Fruit fly (Drosophila melanogaster) whole organism, prepupa: Measurements from ENCODE around the gene RpS4.
A peak's percentile ranks its signal among the peaks of the same experiment; 100 is the strongest.

Source experiments
- Blimp-1 ChIP-seq: fragments of 200-800 bp; sonication (Bioruptor generic); optimal IDR thresholded peaks from 3 replicates; lab custom pipeline; 2017; ENCODE audit warnings: missing biosample characterization, missing genetic modification characterization, mild to moderate bottlenecking, moderate library complexity, missing genetic modification reagents
- CG10669 ChIP-seq: fragments of 200-800 bp; sonication (Bioruptor generic); optimal IDR thresholded peaks from 3 replicates; lab custom pipeline; 2018; ENCODE audit warnings: missing biosample characterization, mild to moderate bottlenecking, missing genetic modification characterization, moderate library complexity
- CG11294 ChIP-seq: fragments of 200-800 bp; sonication (Bioruptor generic); IDR thresholded peaks from 2 replicates; pipeline ENCODE4 v1.3.6; 2022; ENCODE audit warnings: missing biosample characterization, missing genetic modification characterization
- CG11762 ChIP-seq: fragments of 200-800 bp; sonication (Bioruptor generic); optimal IDR thresholded peaks from 3 replicates; lab custom pipeline; 2016; ENCODE audit warnings: missing biosample characterization, missing genetic modification characterization; ENCODE audit not compliant: insufficient read depth
- CG11902 ChIP-seq: fragments of 200-800 bp; sonication (Bioruptor generic); optimal IDR thresholded peaks from 3 replicates; lab custom pipeline; 2016; ENCODE audit warnings: missing biosample characterization, missing genetic modification characterization
- CG15336 ChIP-seq: fragments of 200-800 bp; sonication (Bioruptor generic); IDR thresholded peaks from 2 replicates; pipeline ENCODE4 v1.3.6; 2022; ENCODE audit warnings: missing biosample characterization, missing genetic modification characterization
- CG1621 ChIP-seq: fragments of 200-800 bp; sonication (Bioruptor generic); optimal IDR thresholded peaks from 3 replicates; lab custom pipeline; 2018; ENCODE audit warnings: missing biosample characterization, mild to moderate bottlenecking, missing genetic modification characterization
- CG3032 ChIP-seq: fragments of 200-800 bp; optimal IDR thresholded peaks from 2 replicates; lab custom pipeline; 2019; ENCODE audit warnings: missing biosample characterization, mild to moderate bottlenecking, missing genetic modification characterization, moderate library complexity
- CG34406 ChIP-seq: fragments of 200-800 bp; sonication (Bioruptor generic); optimal IDR thresholded peaks from 3 replicates; lab custom pipeline; 2016; ENCODE audit warnings: missing biosample characterization, missing genetic modification characterization
- CG3919 ChIP-seq: fragments of 200-800 bp; sonication (Bioruptor generic); optimal IDR thresholded peaks from 3 replicates; lab custom pipeline; 2016; ENCODE audit warnings: missing biosample characterization, missing genetic modification characterization
- CG4318 ChIP-seq: fragments of 200-800 bp; sonication (Bioruptor generic); optimal IDR thresholded peaks from 3 replicates; lab custom pipeline; 2017; ENCODE audit warnings: missing biosample characterization, mild to moderate bottlenecking, missing genetic modification characterization
- CG6276 ChIP-seq: fragments of 200-800 bp; sonication (Bioruptor generic); optimal IDR thresholded peaks from 2 replicates; lab custom pipeline; 2017; ENCODE audit warnings: missing biosample characterization, mild to moderate bottlenecking, missing genetic modification characterization
- CG6792 ChIP-seq: fragments of 200-800 bp; sonication (Bioruptor generic); optimal IDR thresholded peaks from 3 replicates; lab custom pipeline; 2016; ENCODE audit warnings: missing biosample characterization, missing genetic modification characterization
- CG6854 ChIP-seq: fragments of 200-800 bp; sonication (Bioruptor generic); optimal IDR thresholded peaks from 2 replicates; lab custom pipeline; 2017; ENCODE audit warnings: missing biosample characterization, mild to moderate bottlenecking, missing genetic modification characterization
- CG7368 ChIP-seq: fragments of 200-800 bp; sonication (Bioruptor generic); optimal IDR thresholded peaks from 3 replicates; lab custom pipeline; 2016; ENCODE audit warnings: missing biosample characterization, missing genetic modification characterization
- CG8319 ChIP-seq: fragments of 200-800 bp; sonication (Bioruptor generic); optimal IDR thresholded peaks from 3 replicates; lab custom pipeline; 2016; ENCODE audit warnings: missing biosample characterization, missing genetic modification characterization
- CG8632 ChIP-seq: fragments of 200-800 bp; sonication (Bioruptor generic); optimal IDR thresholded peaks from 3 replicates; lab custom pipeline; 2016; ENCODE audit warnings: missing biosample characterization, missing genetic modification characterization
- CG9139 ChIP-seq: fragments of 200-800 bp; sonication (Bioruptor generic); optimal IDR thresholded peaks from 3 replicates; lab custom pipeline; 2017; ENCODE audit warnings: missing biosample characterization, mild to moderate bottlenecking, missing genetic modification characterization
- Eip75B ChIP-seq: fragments of 200-800 bp; sonication (Bioruptor generic); optimal IDR thresholded peaks from 3 replicates; lab custom pipeline; 2016; ENCODE audit warnings: missing biosample characterization, missing genetic modification characterization
- Eip93F ChIP-seq: fragments of 200-800 bp; sonication (Bioruptor generic); optimal IDR thresholded peaks from 2 replicates; lab custom pipeline; 2016; ENCODE audit warnings: missing biosample characterization, mild to moderate bottlenecking, missing genetic modification characterization
- Ets21C ChIP-seq: fragments of 200-800 bp; sonication (Bioruptor generic); optimal IDR thresholded peaks from 3 replicates; lab custom pipeline; 2016; ENCODE audit warnings: missing biosample characterization, missing genetic modification characterization
- Ets96B ChIP-seq: fragments of 200-800 bp; optimal IDR thresholded peaks from 2 replicates; lab custom pipeline; 2019; ENCODE audit warnings: missing biosample characterization, mild to moderate bottlenecking, missing genetic modification characterization, moderate library complexity
- Gug ChIP-seq: fragments of 200-800 bp; sonication (Bioruptor generic); IDR thresholded peaks from 2 replicates; pipeline ENCODE4 v1.3.6; 2022; ENCODE audit warnings: missing biosample characterization, missing genetic modification characterization
- Hr39 ChIP-seq: fragments of 200-800 bp; sonication (Bioruptor generic); optimal IDR thresholded peaks from 2 replicates; lab custom pipeline; 2016; ENCODE audit warnings: missing biosample characterization, missing genetic modification characterization
- Hr4 ChIP-seq: fragments of 200-800 bp; sonication (Bioruptor generic); optimal IDR thresholded peaks from 3 replicates; lab custom pipeline; 2016; ENCODE audit warnings: missing biosample characterization, missing genetic modification characterization
- Lpt ChIP-seq: fragments of 200-800 bp; sonication (Bioruptor generic); optimal IDR thresholded peaks from 3 replicates; lab custom pipeline; 2016; ENCODE audit warnings: missing biosample characterization, missing genetic modification characterization
- Met ChIP-seq: fragments of 200-800 bp; sonication (Bioruptor generic); optimal IDR thresholded peaks from 3 replicates; lab custom pipeline; 2016; ENCODE audit warnings: missing biosample characterization, missing genetic modification characterization
- OdsH ChIP-seq: fragments of 200-800 bp; sonication (Bioruptor generic); optimal IDR thresholded peaks from 3 replicates; lab custom pipeline; 2016; ENCODE audit warnings: missing biosample characterization, missing genetic modification characterization
- Smox ChIP-seq: fragments of 200-800 bp; sonication (Bioruptor generic); optimal IDR thresholded peaks from 3 replicates; lab custom pipeline; 2016; ENCODE audit warnings: missing biosample characterization, missing genetic modification characterization
- Sox14 ChIP-seq: fragments of 200-800 bp; sonication (Bioruptor generic); optimal IDR thresholded peaks from 3 replicates; lab custom pipeline; 2016; ENCODE audit warnings: missing biosample characterization, missing genetic modification characterization
- Sox15 ChIP-seq: fragments of 200-800 bp; sonication (Bioruptor generic); optimal IDR thresholded peaks from 3 replicates; lab custom pipeline; 2016; ENCODE audit warnings: missing biosample characterization, missing genetic modification characterization
- achi ChIP-seq: fragments of 200-800 bp; sonication (Bioruptor generic); optimal IDR thresholded peaks from 3 replicates; lab custom pipeline; 2016; ENCODE audit warnings: missing biosample characterization, missing genetic modification characterization
- acj6 ChIP-seq: fragments of 200-800 bp; sonication (Bioruptor generic); optimal IDR thresholded peaks from 3 replicates; lab custom pipeline; 2016; ENCODE audit warnings: missing biosample characterization, missing genetic modification characterization
- cyc ChIP-seq: fragments of 200-800 bp; sonication (Bioruptor generic); optimal IDR thresholded peaks from 3 replicates; lab custom pipeline; 2016; ENCODE audit warnings: missing biosample characterization, missing genetic modification characterization
- dac ChIP-seq: fragments of 200-800 bp; sonication (Bioruptor generic); optimal IDR thresholded peaks from 2 replicates; lab custom pipeline; 2017; ENCODE audit warnings: missing biosample characterization, mild to moderate bottlenecking, missing genetic modification characterization
- dsx ChIP-seq: fragments of 200-800 bp; optimal IDR thresholded peaks from 3 replicates; lab custom pipeline; 2019; ENCODE audit warnings: missing biosample characterization, mild to moderate bottlenecking, missing genetic modification characterization, moderate library complexity; ENCODE audit not compliant: poor library complexity, severe bottlenecking
- eg ChIP-seq: fragments of 200-800 bp; sonication (Bioruptor generic); IDR thresholded peaks from 3 replicates; pipeline ENCODE4 v1.3.6; 2022; ENCODE audit warnings: missing biosample characterization, missing genetic modification characterization
- esn ChIP-seq: fragments of 200-800 bp; sonication (Bioruptor generic); optimal IDR thresholded peaks from 2 replicates; lab custom pipeline; 2016; ENCODE audit warnings: missing biosample characterization, mild to moderate bottlenecking, missing genetic modification characterization, moderate library complexity
- fd59A ChIP-seq: fragments of 200-800 bp; sonication (Bioruptor generic); optimal IDR thresholded peaks from 2 replicates; lab custom pipeline; 2017; ENCODE audit warnings: missing biosample characterization, mild to moderate bottlenecking, missing genetic modification characterization, missing genetic modification reagents
- fkh ChIP-seq: fragments of 200-800 bp; sonication (Bioruptor generic); optimal IDR thresholded peaks from 3 replicates; lab custom pipeline; 2017; ENCODE audit warnings: missing biosample characterization, mild to moderate bottlenecking, missing genetic modification characterization, moderate library complexity
- lz ChIP-seq: fragments of 200-800 bp; sonication (Bioruptor generic); optimal IDR thresholded peaks from 3 replicates; lab custom pipeline; 2016; ENCODE audit warnings: missing biosample characterization, missing genetic modification characterization
- net ChIP-seq: fragments of 200-800 bp; sonication (Bioruptor generic); optimal IDR thresholded peaks from 3 replicates; lab custom pipeline; 2016; ENCODE audit warnings: missing biosample characterization, missing genetic modification characterization
- pdm3 ChIP-seq: fragments of 200-800 bp; sonication (Bioruptor generic); optimal IDR thresholded peaks from 3 replicates; lab custom pipeline; 2016; ENCODE audit warnings: missing biosample characterization, missing genetic modification characterization
- salr ChIP-seq, 2 experiments: fragments of 200-800 bp; sonication (Bioruptor generic); optimal IDR thresholded peaks; 3 replicates each; lab custom pipeline; 2016 to 2018; ENCODE audit warnings: missing biosample characterization in 2 of 2, missing genetic modification characterization in 2 of 2, mild to moderate bottlenecking in 1 of 2
- spab ChIP-seq: fragments of 200-800 bp; sonication (Bioruptor generic); optimal IDR thresholded peaks from 2 replicates; lab custom pipeline; 2017; ENCODE audit warnings: missing biosample characterization, mild to moderate bottlenecking, missing genetic modification characterization, missing genetic modification reagents
- svp ChIP-seq: fragments of 200-800 bp; sonication (Bioruptor generic); peaks from one replicate; lab custom pipeline; 2016; ENCODE audit warnings: missing biosample characterization, missing genetic modification characterization
- vri ChIP-seq: fragments of 200-800 bp; sonication (Bioruptor generic); optimal IDR thresholded peaks from 3 replicates; lab custom pipeline; 2016; ENCODE audit warnings: missing biosample characterization, mild to moderate bottlenecking, missing genetic modification characterization

RpS4 gene

dm6 chr3L:13015823-13016465 lies 25.6 kb upstream of the RpS4 start, which contains the start of gene CG11267 (continued):
- peak; percentile 84 for TF ChIP-seq Sox14
- TF ChIP-seq CG1621 (tag; lab: Kevin White, UChicago), result peak; percentile 74
- TF ChIP-seq achi (GFP tag; lab: Kevin White, UChicago), result peak; percentile 70
- TF ChIP-seq CG11902, result peak; percentile 75
- TF ChIP-seq Blimp-1 (GFP tag; lab: Kevin White, UChicago), result peak; percentile 65
- TF ChIP-seq CG6276 (GFP tag; lab: Kevin White, UChicago), result no peak
- TF ChIP-seq Ets96B (tag; lab: Kevin White, UChicago), result peak; percentile 76
- TF ChIP-seq CG10669 (GFP tag; lab: Kevin White, UChicago), result peak; percentile 86
- peak; percentile 80 for TF ChIP-seq OdsH (GFP tag; lab: Kevin White, UChicago)
- peak; percentile 86 for TF ChIP-seq CG3032 (tag; lab: Kevin White, UChicago)
- peak; percentile 90 for TF ChIP-seq svp (GFP tag; lab: Kevin White, UChicago)
- peak; percentile 91 for TF ChIP-seq CG3919 (GFP tag; lab: Kevin White, UChicago)
- TF ChIP-seq CG6854 (GFP tag; lab: Kevin White, UChicago), result peak; percentile 38
- TF ChIP-seq Lpt (GFP tag; lab: Kevin White, UChicago), result peak; percentile 81
- TF ChIP-seq CG34406 (GFP tag; lab: Kevin White, UChicago), result peak; percentile 77

DNA sequence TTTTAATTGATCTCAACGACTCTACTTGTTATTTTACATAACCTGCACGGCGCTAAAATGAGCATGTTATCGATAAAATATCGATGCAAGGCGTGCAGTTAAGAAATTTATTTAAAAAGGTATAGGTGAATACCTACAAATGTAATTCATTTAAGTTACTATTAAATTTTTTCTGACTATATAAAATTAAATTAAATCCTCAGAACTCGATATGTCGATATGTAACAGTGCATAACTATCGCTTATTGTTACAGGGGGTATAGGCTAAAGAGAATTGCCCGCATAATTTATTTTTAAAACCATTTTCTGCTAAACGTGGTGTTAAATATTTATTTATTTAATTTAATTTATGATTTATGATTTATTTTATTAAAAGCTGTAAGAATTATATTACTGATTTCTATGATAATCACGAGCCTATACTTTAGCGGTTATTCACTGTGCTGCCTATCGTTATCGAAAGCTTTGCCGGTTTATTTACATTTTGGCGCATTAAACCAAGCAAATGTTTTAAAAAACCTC lies 23.7 kb upstream of the RpS4 start, which contains the start of the genes mRpL20 and Icmt:
TSS of gene mRpL20 (minus strand) at position 65 of the 522 bp plus-strand sequence.
TSS of gene Icmt (plus strand) at position 464 of the 522 bp plus-strand sequence.
- TF ChIP-seq Sox14 (peak; percentile 86), CG9139 (GFP tag; lab: Kevin White, UChicago) (peak; percentile 73), CG6792 (GFP tag; lab: Kevin White, UChicago) (peak; percentile 94), net (peak; percentile 91), CG4318 (GFP tag; lab: Kevin White, UChicago) (peak; percentile 84), salr (GFP tag; optimal IDR thresholded peaks at IDR 0.05; lab: Kevin White, UChicago) (peak; percentile 83 to 89), Blimp-1 (GFP tag; lab: Kevin White, UChicago) (peak; percentile 69), CG8632 (peak; percentile 95), CG1621 (tag; lab: Kevin White, UChicago) (peak; percentile 90), CG15336 (GFP tag; lab: Robert Waterston, UW) (peak; percentile 98), Ets21C (GFP tag; lab: Kevin White, UChicago) (peak; percentile 75), Gug (GFP tag; lab: Robert Waterston, UW) (peak; percentile 98), fkh (GFP tag; lab: Kevin White, UChicago) (peak; percentile 78), spab (GFP tag; lab: Kevin White, UChicago) (peak; percentile 77), acj6 (GFP tag; lab: Kevin White, UChicago) (peak; percentile 94), dsx (GFP tag; lab: Kevin White, UChicago) (peak; percentile 95), cyc (peak; percentile 76), Hr4 (GFP tag; lab: Kevin White, UChicago) (peak; percentile 90), CG6276 (GFP tag; lab: Kevin White, UChicago) (peak; percentile 81), CG34406 (GFP tag; lab: Kevin White, UChicago) (peak; percentile 96), eg (GFP tag; lab: Robert Waterston, UW) (peak; percentile 98), Hr39 (GFP tag; lab: Kevin White, UChicago) (peak; percentile 81), esn (peak; percentile 95), Sox15 (peak; percentile 91), dac (GFP tag; lab: Kevin White, UChicago) (peak; percentile 72), vri (GFP tag; lab: Kevin White, UChicago) (peak; percentile 77), CG8319 (peak; percentile 76), Smox (GFP tag; lab: Kevin White, UChicago) (peak; percentile 88), pdm3 (GFP tag; lab: Kevin White, UChicago) (peak; percentile 87), fd59A (GFP tag; lab: Kevin White, UChicago) (peak; percentile 82), Eip93F (GFP tag; lab: Kevin White, UChicago) (peak; percentile 81), CG11762 (GFP tag; lab: Kevin White, UChicago) (peak; percentile 80), svp (GFP tag; lab: Kevin White, UChicago) (peak; percentile 94), CG11294 (GFP tag; lab: Robert Waterston, UW) (peak; percentile 93), CG7368 (peak; percentile 67), Eip75B (GFP tag; lab: Kevin White, UChicago) (peak; percentile 88), CG10669 (GFP tag; lab: Kevin White, UChicago) (peak; percentile 85), CG11902 (peak; percentile 86), OdsH (GFP tag; lab: Kevin White, UChicago) (peak; percentile 96), Met (GFP tag; lab: Kevin White, UChicago) (peak; percentile 83), lz (GFP tag; lab: Kevin White, UChicago) (peak; percentile 91)
